4 worm cellular contexts compared by ENCODE assay signal in the genomic region with DNA sequence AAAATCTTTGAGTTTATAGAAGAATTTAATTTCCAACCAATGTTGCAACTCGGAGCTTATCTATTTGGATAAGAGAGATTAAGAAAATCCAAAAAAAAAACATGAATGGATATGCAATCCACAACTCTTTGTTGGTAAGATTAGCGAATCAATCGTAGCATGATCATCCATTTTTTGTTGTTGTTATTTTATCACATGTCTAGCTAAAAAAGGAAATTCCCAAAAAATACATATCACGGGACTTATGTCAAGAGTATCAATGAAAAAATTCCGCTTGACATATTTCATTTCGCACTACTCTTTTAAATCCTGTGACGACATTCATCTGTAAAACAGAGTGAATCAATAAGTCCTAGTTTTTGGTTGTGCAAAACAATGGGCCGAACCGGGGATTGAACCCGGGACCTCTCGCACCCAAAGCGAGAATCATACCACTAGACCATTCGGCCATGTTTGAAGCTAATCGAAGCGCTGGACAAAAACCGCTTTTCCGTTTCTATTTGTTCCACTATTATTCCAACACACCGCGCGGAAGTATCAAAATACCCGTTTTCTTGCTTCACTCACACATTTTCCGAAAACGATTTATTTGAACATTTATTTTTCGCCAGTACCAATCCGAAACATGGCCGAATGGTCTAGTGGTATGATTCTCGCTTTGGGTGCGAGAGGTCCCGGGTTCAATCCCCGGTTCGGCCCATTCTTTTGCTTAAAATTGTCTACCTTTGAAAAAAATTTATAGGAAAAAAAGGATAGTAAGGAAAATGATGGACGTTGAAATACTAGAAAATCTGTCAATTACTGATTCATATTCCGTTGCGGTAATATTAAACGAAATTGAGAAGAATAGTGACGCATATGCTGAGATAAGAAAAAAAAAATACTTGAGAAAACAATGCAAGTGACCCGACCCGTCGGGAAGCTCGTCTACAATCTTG.
TF ChIP-seq lines count a peak whose summit lies in the region.

No protein-coding gene starts in this region.

TF ChIP-seq in whole organism, L2 larva, 48 proteins besides CTCF, POLR2A, EP300 and RAD21:
- TF ChIP-seq snpc-4 (tag; optimal IDR thresholded peaks at IDR 0.05; lab: Kevin White, UChicago): no peak
- TF ChIP-seq ztf-4 (tag; optimal IDR thresholded peaks at IDR 0.05; lab: Kevin White, UChicago): no peak
- no peak for TF ChIP-seq gmeb-1 (tag; optimal IDR thresholded peaks at IDR 0.05; lab: Kevin White, UChicago)
- peak; percentile 51 for TF ChIP-seq unc-55 (GFP tag; optimal IDR thresholded peaks at IDR 0.05; lab: Kevin White, UChicago)
- peak; percentile 36 for TF ChIP-seq fos-1 (tag; optimal IDR thresholded peaks at IDR 0.05; lab: Kevin White, UChicago)
- TF ChIP-seq sma-3 (GFP tag; optimal IDR thresholded peaks at IDR 0.05; lab: Kevin White, UChicago): peak; percentile 47
- TF ChIP-seq nhr-25 (tag; optimal IDR thresholded peaks at IDR 0.05; lab: Kevin White, UChicago): peak; percentile 29
- TF ChIP-seq mdl-1 (tag; optimal IDR thresholded peaks at IDR 0.05; lab: Kevin White, UChicago): no peak
- TF ChIP-seq ztf-1 (GFP tag; conservative IDR thresholded peaks at IDR 0.05; lab: Robert Waterston, UW): no peak
- no peak for TF ChIP-seq ztf-11 (tag; optimal IDR thresholded peaks at IDR 0.05; lab: Kevin White, UChicago)
- peak; percentile 45 for TF ChIP-seq Y55F3AM.14 (GFP tag; optimal IDR thresholded peaks at IDR 0.05; lab: Kevin White, UChicago)
- TF ChIP-seq zag-1 (tag; optimal IDR thresholded peaks at IDR 0.05; lab: Kevin White, UChicago): no peak
- no peak for TF ChIP-seq C34F6.9 (tag; optimal IDR thresholded peaks at IDR 0.05; lab: Kevin White, UChicago)
- TF ChIP-seq skn-1 (tag; optimal IDR thresholded peaks at IDR 0.05; lab: Kevin White, UChicago): no peak
- TF ChIP-seq lin-13 (GFP tag; optimal IDR thresholded peaks at IDR 0.05; lab: Kevin White, UChicago): no peak
- TF ChIP-seq crh-2 (tag; optimal IDR thresholded peaks at IDR 0.05; lab: Kevin White, UChicago): no peak
- TF ChIP-seq nhr-21 (tag; optimal IDR thresholded peaks at IDR 0.05; lab: Kevin White, UChicago): peak; percentile 52
- TF ChIP-seq nhr-237 (tag; optimal IDR thresholded peaks at IDR 0.05; lab: Kevin White, UChicago): no peak
TF ChIP-seq in whole organism, L2 larva: peak in this region for 6.

TF ChIP-seq in whole organism, L4 larva, 104 proteins besides CTCF, POLR2A, EP300 and RAD21 (continues in another document):
- peak; percentile 27 for TF ChIP-seq hlh-30 (tag; optimal IDR thresholded peaks at IDR 0.05; lab: Kevin White, UChicago; ENCODE audit: insufficient read depth)
- TF ChIP-seq Y5F2A.4 (GFP tag; optimal IDR thresholded peaks at IDR 0.05; lab: Kevin White, UChicago): peak; percentile 34
- TF ChIP-seq dpl-1 (GFP tag; optimal IDR thresholded peaks at IDR 0.05; lab: Kevin White, UChicago): peak; percentile 16
- TF ChIP-seq daf-16 (GFP tag; optimal IDR thresholded peaks at IDR 0.05; lab: Kevin White, UChicago): peak; percentile 7 to 16
- peak; percentile 38 for TF ChIP-seq daf-16 (tag; optimal IDR thresholded peaks at IDR 0.05; lab: Kevin White, UChicago)
- TF ChIP-seq spr-1 (tag; optimal IDR thresholded peaks at IDR 0.05; lab: Kevin White, UChicago): peak; percentile 43
- TF ChIP-seq lin-13 (GFP tag; optimal IDR thresholded peaks at IDR 0.05; lab: Kevin White, UChicago): peak; percentile 29
- TF ChIP-seq unc-39 (tag; optimal IDR thresholded peaks at IDR 0.05; lab: Kevin White, UChicago): no peak
- TF ChIP-seq dmd-6 (GFP tag; IDR thresholded peaks at IDR 0.05; lab: Robert Waterston, UW): no peak
- no peak for TF ChIP-seq mdl-1 (tag; optimal IDR thresholded peaks at IDR 0.05; lab: Kevin White, UChicago)
- peak in 1 of 2 experiments; percentile 12 for TF ChIP-seq lsy-2 (tag; optimal IDR thresholded peaks at IDR 0.05; lab: Kevin White, UChicago)
- TF ChIP-seq daf-12 (tag; optimal IDR thresholded peaks at IDR 0.05; lab: Kevin White, UChicago): no peak
- TF ChIP-seq hmg-1.1 (GFP tag; IDR thresholded peaks at IDR 0.05; lab: Robert Waterston, UW): peak; percentile 66
- TF ChIP-seq daf-8 (GFP tag; IDR thresholded peaks at IDR 0.05; lab: Robert Waterston, UW): no peak
- peak; percentile 5; the same call in 1 of the 2 replicates for TF ChIP-seq D1046.2 (GFP tag; IDR thresholded peaks at IDR 0.05; lab: Robert Waterston, UW)
- no peak for TF ChIP-seq aly-2 (tag; optimal IDR thresholded peaks at IDR 0.05; lab: Kevin White, UChicago)
- TF ChIP-seq Y75B8A.6 (GFP tag; IDR thresholded peaks at IDR 0.05; lab: Robert Waterston, UW): no peak
- no peak for TF ChIP-seq egl-27 (tag; optimal IDR thresholded peaks at IDR 0.05; lab: Kevin White, UChicago)
- TF ChIP-seq zip-2 (tag; optimal IDR thresholded peaks at IDR 0.05; lab: Kevin White, UChicago): peak; percentile 65
- peak; percentile 42 for TF ChIP-seq ctbp-1 (GFP tag; IDR thresholded peaks at IDR 0.05; lab: Robert Waterston, UW)
- peak; percentile 24 for TF ChIP-seq rbr-2 (tag; optimal IDR thresholded peaks at IDR 0.05; lab: Kevin White, UChicago)

TF ChIP-seq in whole organism, late embryonic, 69 proteins besides CTCF, POLR2A, EP300 and RAD21:
- no peak for TF ChIP-seq odd-2 (tag; optimal IDR thresholded peaks at IDR 0.05; lab: Kevin White, UChicago)
- TF ChIP-seq dmd-4 (tag; optimal IDR thresholded peaks at IDR 0.05; lab: Kevin White, UChicago; ENCODE audit: borderline replicate concordance): peak; percentile 35
- peak; percentile 5 for TF ChIP-seq ztf-16 (tag; optimal IDR thresholded peaks at IDR 0.05; lab: Kevin White, UChicago)
- TF ChIP-seq sox-2 (GFP tag; IDR thresholded peaks at IDR 0.05; lab: Robert Waterston, UW): no peak
- TF ChIP-seq sox-4 (tag; optimal IDR thresholded peaks at IDR 0.05; lab: Kevin White, UChicago): peak; percentile 31
- TF ChIP-seq ceh-19 (GFP tag; optimal IDR thresholded peaks at IDR 0.05; lab: Kevin White, UChicago): peak; percentile 15
- TF ChIP-seq lin-11 (tag; optimal IDR thresholded peaks at IDR 0.05; lab: Kevin White, UChicago): peak; percentile 35
- TF ChIP-seq unc-86 (tag; optimal IDR thresholded peaks at IDR 0.05; lab: Kevin White, UChicago): no peak
- no peak for TF ChIP-seq ceh-22 (tag; optimal IDR thresholded peaks at IDR 0.05; lab: Kevin White, UChicago)
- no peak for TF ChIP-seq pqm-1 (tag; optimal IDR thresholded peaks at IDR 0.05; lab: Kevin White, UChicago)
- peak; percentile 30 for TF ChIP-seq ceh-31 (tag; optimal IDR thresholded peaks at IDR 0.05; lab: Kevin White, UChicago)
- TF ChIP-seq fax-1 (tag; optimal IDR thresholded peaks at IDR 0.05; lab: Kevin White, UChicago): no peak
- TF ChIP-seq che-1 (tag; optimal IDR thresholded peaks at IDR 0.05; lab: Kevin White, UChicago): peak; percentile 50
- peak; percentile 42 for TF ChIP-seq hlh-6 (tag; optimal IDR thresholded peaks at IDR 0.05; lab: Kevin White, UChicago)
- no peak for TF ChIP-seq Y22D7AL.16 (tag; optimal IDR thresholded peaks at IDR 0.05; lab: Kevin White, UChicago)
- no peak for TF ChIP-seq C38D4.7 (GFP tag; optimal IDR thresholded peaks at IDR 0.05; lab: Kevin White, UChicago)
- no peak for TF ChIP-seq pat-9 (tag; optimal IDR thresholded peaks at IDR 0.05; lab: Kevin White, UChicago)
- TF ChIP-seq elt-2 (tag; optimal IDR thresholded peaks at IDR 0.05; lab: Kevin White, UChicago): no peak
- TF ChIP-seq ceh-24 (tag; optimal IDR thresholded peaks at IDR 0.05; lab: Kevin White, UChicago): no peak
- TF ChIP-seq sdc-2 (tag; optimal IDR thresholded peaks at IDR 0.05; lab: Kevin White, UChicago): peak; percentile 21
- no peak for TF ChIP-seq hlh-30 (tag; optimal IDR thresholded peaks at IDR 0.05; lab: Kevin White, UChicago; ENCODE audit: insufficient read depth)
- peak; percentile 34 for TF ChIP-seq ref-2 (tag; optimal IDR thresholded peaks at IDR 0.05; lab: Kevin White, UChicago)
- peak; percentile 7 for TF ChIP-seq ceh-2 (tag; optimal IDR thresholded peaks at IDR 0.05; lab: Kevin White, UChicago)

TF ChIP-seq in whole organism, mixed stage, embryonic, 35 proteins besides CTCF, POLR2A, EP300 and RAD21:
- TF ChIP-seq drap-1 (GFP tag; optimal IDR thresholded peaks at IDR 0.05; lab: Kevin White, UChicago): no peak
- TF ChIP-seq nhr-12 (tag; optimal IDR thresholded peaks at IDR 0.05; lab: Kevin White, UChicago): no peak
- peak; percentile 23 for TF ChIP-seq sptf-1 (tag; optimal IDR thresholded peaks at IDR 0.05; lab: Kevin White, UChicago)
- peak; percentile 27 for TF ChIP-seq bed-3 (GFP tag; optimal IDR thresholded peaks at IDR 0.05; lab: Kevin White, UChicago)
- TF ChIP-seq M03D4.4 (tag; optimal IDR thresholded peaks at IDR 0.05; lab: Kevin White, UChicago): peak; percentile 19
TF ChIP-seq in whole organism, mixed stage, embryonic: peak in this region for 3.
